Fruit fly (Drosophila melanogaster) whole organism, embryonic: ENCODE results near the gene DEF8.
A peak's percentile ranks its signal among the peaks of the same experiment; 100 is the strongest.

ENCODE experiments used
- Atf6 ChIP-seq: fragments of 200-800 bp; sonication (Bioruptor generic); IDR thresholded peaks from 2 replicates; pipeline ENCODE4 v1.3.6; 2022; ENCODE audit warnings: missing biosample characterization, missing genetic modification characterization
- CG10321 ChIP-seq: fragments of 200-800 bp; sonication (Bioruptor generic); IDR thresholded peaks from 2 replicates; pipeline ENCODE4 v1.3.6; 2022; ENCODE audit warnings: missing biosample characterization, missing genetic modification characterization
- CG10366 ChIP-seq: fragments of 200-800 bp; sonication (Bioruptor generic); IDR thresholded peaks from 2 replicates; pipeline ENCODE4 v1.3.6; 2022; ENCODE audit warnings: missing biosample characterization, missing genetic modification characterization
- CG11085 ChIP-seq: fragments of 200-800 bp; sonication (Bioruptor generic); IDR thresholded peaks from 2 replicates; pipeline ENCODE4 v1.3.6; 2022; ENCODE audit warnings: missing biosample characterization, missing genetic modification characterization
- CG12219 ChIP-seq: fragments of 200-800 bp; sonication (Bioruptor generic); optimal IDR thresholded peaks from 3 replicates; lab custom pipeline; 2018; ENCODE audit warnings: missing biosample characterization, mild to moderate bottlenecking, missing genetic modification characterization
- CG14050 ChIP-seq: fragments of 200-800 bp; sonication (Bioruptor generic); IDR thresholded peaks from 3 replicates; pipeline ENCODE4 v1.3.6; 2022; ENCODE audit warnings: missing biosample characterization, missing genetic modification characterization
- CG16815 ChIP-seq: fragments of 200-800 bp; sonication (Bioruptor generic); optimal IDR thresholded peaks from 3 replicates; lab custom pipeline; 2017; ENCODE audit warnings: missing biosample characterization, mild to moderate bottlenecking, missing genetic modification characterization
- CG18262 ChIP-seq: fragments of 200-800 bp; optimal IDR thresholded peaks from 3 replicates; lab custom pipeline; 2019; ENCODE audit warnings: missing biosample characterization, mild to moderate bottlenecking, missing genetic modification characterization, moderate library complexity
- CG2116 ChIP-seq: fragments of 200-800 bp; sonication (Bioruptor generic); optimal IDR thresholded peaks from 3 replicates; lab custom pipeline; 2018; ENCODE audit warnings: missing biosample characterization, mild to moderate bottlenecking, missing genetic modification characterization
- CG30403 ChIP-seq: fragments of 200-800 bp; sonication (Bioruptor generic); optimal IDR thresholded peaks from 3 replicates; lab custom pipeline; 2016; ENCODE audit warnings: missing biosample characterization, missing genetic modification characterization
- CG31441 ChIP-seq: fragments of 200-800 bp; sonication (Bioruptor generic); IDR thresholded peaks from 2 replicates; pipeline ENCODE4 v1.3.6; 2022; ENCODE audit warnings: missing biosample characterization, missing genetic modification characterization
- CG34376 ChIP-seq: fragments of 200-800 bp; sonication (Bioruptor generic); optimal IDR thresholded peaks from 2 replicates; lab custom pipeline; 2018; ENCODE audit warnings: missing biosample characterization, mild to moderate bottlenecking, missing genetic modification characterization
- CG42726 ChIP-seq: fragments of 200-800 bp; sonication (Bioruptor generic); IDR thresholded peaks from 2 replicates; pipeline ENCODE4 v1.3.6; 2022; ENCODE audit warnings: missing biosample characterization, missing genetic modification characterization; ENCODE audit not compliant: partially characterized antibody
- CG4282 ChIP-seq: fragments of 200-800 bp; sonication (Bioruptor generic); optimal IDR thresholded peaks from 2 replicates; lab custom pipeline; 2016; ENCODE audit warnings: missing biosample characterization, missing genetic modification characterization
- CG4730 ChIP-seq: fragments of 200-800 bp; sonication (Bioruptor generic); IDR thresholded peaks from 2 replicates; pipeline ENCODE4 v1.3.6; 2022; ENCODE audit warnings: missing biosample characterization, missing genetic modification characterization
- CG6689 ChIP-seq: fragments of 200-800 bp; sonication (Bioruptor generic); IDR thresholded peaks from 2 replicates; pipeline ENCODE4 v1.3.6; 2022; ENCODE audit warnings: missing biosample characterization, missing genetic modification characterization
- CG6854 ChIP-seq: fragments of 200-800 bp; sonication (Bioruptor generic); optimal IDR thresholded peaks from 3 replicates; lab custom pipeline; 2017; ENCODE audit warnings: missing biosample characterization, mild to moderate bottlenecking, missing genetic modification characterization
- CG7271 ChIP-seq: fragments of 200-800 bp; sonication (Bioruptor generic); optimal IDR thresholded peaks from 2 replicates; lab custom pipeline; 2018; ENCODE audit warnings: missing biosample characterization, mild to moderate bottlenecking, missing genetic modification characterization, moderate library complexity
- CG9215 ChIP-seq: fragments of 200-800 bp; sonication (Bioruptor generic); IDR thresholded peaks from 2 replicates; pipeline ENCODE4 v1.3.6; 2022; ENCODE audit warnings: missing biosample characterization, missing genetic modification characterization
- CG9437 ChIP-seq: fragments of 200-800 bp; sonication (Bioruptor generic); optimal IDR thresholded peaks from 2 replicates; lab custom pipeline; 2018; ENCODE audit warnings: missing biosample characterization, mild to moderate bottlenecking, missing genetic modification characterization
- CG9727 ChIP-seq: fragments of 200-800 bp; sonication (Bioruptor generic); optimal IDR thresholded peaks from 3 replicates; lab custom pipeline; 2017; ENCODE audit warnings: missing biosample characterization, mild to moderate bottlenecking, missing genetic modification characterization
- Chrac-16 ChIP-seq: fragments of 200-800 bp; sonication (Bioruptor generic); optimal IDR thresholded peaks from 3 replicates; lab custom pipeline; 2016; ENCODE audit warnings: missing biosample characterization, missing genetic modification characterization
- Dip2 ChIP-seq: fragments of 200-800 bp; sonication (Bioruptor generic); IDR thresholded peaks from 2 replicates; pipeline ENCODE4 v1.3.6; 2022; ENCODE audit warnings: missing biosample characterization, missing genetic modification characterization
- Dref ChIP-seq: fragments of 200-800 bp; sonication (Bioruptor generic); IDR thresholded peaks from 2 replicates; pipeline ENCODE4 v1.3.6; 2022; ENCODE audit warnings: missing biosample characterization, missing genetic modification characterization
- Eip74EF ChIP-seq, 2 experiments: fragments of 200-800 bp in 1 of 2; fragments of >200 bp in 1 of 2; sonication (Bioruptor generic) in 1 of 2; optimal IDR thresholded peaks; 2 replicates each; lab custom pipeline; 2017 to 2019; ENCODE audit warnings: missing biosample characterization in 2 of 2, missing genetic modification characterization in 2 of 2, mild to moderate bottlenecking in 1 of 2, moderate library complexity in 1 of 2
- Elba2 ChIP-seq: fragments of 200-800 bp; sonication (Bioruptor generic); optimal IDR thresholded peaks from 3 replicates; lab custom pipeline; 2016; ENCODE audit warnings: missing biosample characterization, missing genetic modification characterization
- Fer1 ChIP-seq: fragments of 200-800 bp; sonication (Bioruptor generic); optimal IDR thresholded peaks from 2 replicates; lab custom pipeline; 2017; ENCODE audit warnings: missing biosample characterization, mild to moderate bottlenecking, missing genetic modification characterization
- Jarid2 ChIP-seq: fragments of 200-800 bp; sonication (Bioruptor generic); optimal IDR thresholded peaks from 3 replicates; lab custom pipeline; 2017; ENCODE audit warnings: mild to moderate bottlenecking, missing biosample characterization, missing genetic modification reagents, missing genetic modification characterization
- Kr ChIP-seq: fragments of 200-800 bp; sonication (Bioruptor generic); optimal IDR thresholded peaks from 2 replicates; lab custom pipeline; 2017; ENCODE audit warnings: missing biosample characterization, mild to moderate bottlenecking, missing genetic modification characterization
- Oaz ChIP-seq: fragments of 200-800 bp; sonication (Bioruptor generic); IDR thresholded peaks from 2 replicates; pipeline ENCODE4 v1.3.6; 2022; ENCODE audit warnings: missing biosample characterization, missing genetic modification characterization
- Xbp1 ChIP-seq: fragments of 200-800 bp; sonication (Bioruptor generic); optimal IDR thresholded peaks from 3 replicates; lab custom pipeline; 2016; ENCODE audit warnings: missing biosample characterization, mild to moderate bottlenecking, missing genetic modification characterization
- aop ChIP-seq: fragments of 200-800 bp; sonication (Bioruptor generic); IDR thresholded peaks from 2 replicates; pipeline ENCODE4 v1.3.6; 2022; ENCODE audit warnings: missing biosample characterization, missing genetic modification characterization
- ara ChIP-seq: fragments of 200-800 bp; sonication (Bioruptor generic); IDR thresholded peaks from 2 replicates; pipeline ENCODE4 v1.3.6; 2022; ENCODE audit warnings: missing biosample characterization, missing genetic modification characterization
- bsh ChIP-seq, 2 experiments: fragments of 200-800 bp; sonication (Bioruptor generic); optimal IDR thresholded peaks; 2 replicates each; lab custom pipeline; 2017 to 2018; ENCODE audit warnings: mild to moderate bottlenecking in 2 of 2, missing biosample characterization in 2 of 2, missing genetic modification characterization in 2 of 2, moderate library complexity in 1 of 2
- cato ChIP-seq: fragments of 200-800 bp; sonication (Bioruptor generic); optimal IDR thresholded peaks from 2 replicates; lab custom pipeline; 2016; ENCODE audit warnings: missing biosample characterization, missing genetic modification characterization, borderline replicate concordance
- crol ChIP-seq: fragments of 200-800 bp; sonication (Bioruptor generic); IDR thresholded peaks from 2 replicates; pipeline ENCODE4 v1.3.6; 2022; ENCODE audit warnings: missing biosample characterization, missing genetic modification characterization
- dmrt99B ChIP-seq: fragments of 200-800 bp; sonication (Bioruptor generic); optimal IDR thresholded peaks from 2 replicates; lab custom pipeline; 2018; ENCODE audit warnings: missing biosample characterization, mild to moderate bottlenecking, missing genetic modification characterization, moderate library complexity
- gcm2 ChIP-seq: fragments of 200-800 bp; sonication (Bioruptor generic); optimal IDR thresholded peaks from 2 replicates; lab custom pipeline; 2016; ENCODE audit warnings: missing biosample characterization, missing genetic modification characterization
- gem ChIP-seq: fragments of 200-800 bp; sonication (Bioruptor generic); optimal IDR thresholded peaks from 2 replicates; lab custom pipeline; 2019; ENCODE audit warnings: missing biosample characterization, mild to moderate bottlenecking, missing genetic modification characterization, moderate library complexity
- jigr1 ChIP-seq: fragments of 200-800 bp; sonication (Bioruptor generic); IDR thresholded peaks from 3 replicates; pipeline ENCODE4 v1.3.6; 2022; ENCODE audit warnings: missing biosample characterization, missing genetic modification characterization
- kah ChIP-seq: fragments of 200-800 bp; sonication (Bioruptor generic); optimal IDR thresholded peaks from 2 replicates; lab custom pipeline; 2018; ENCODE audit warnings: missing biosample characterization, mild to moderate bottlenecking, missing genetic modification characterization
- luna ChIP-seq: fragments of 200-800 bp; sonication (Bioruptor generic); optimal IDR thresholded peaks from 2 replicates; lab custom pipeline; 2016; ENCODE audit warnings: missing biosample characterization, missing genetic modification characterization
- mam ChIP-seq: fragments of 200-800 bp; sonication (Bioruptor generic); optimal IDR thresholded peaks from 3 replicates; lab custom pipeline; 2016; ENCODE audit warnings: missing biosample characterization, missing genetic modification characterization
- pros ChIP-seq: fragments of 200-800 bp; sonication (Bioruptor generic); optimal IDR thresholded peaks from 3 replicates; lab custom pipeline; 2019; ENCODE audit warnings: missing biosample characterization, mild to moderate bottlenecking, missing genetic modification characterization, moderate library complexity
- rib ChIP-seq: fragments of 200-800 bp; sonication (Bioruptor generic); IDR thresholded peaks from 2 replicates; pipeline ENCODE4 v1.3.6; 2022; ENCODE audit warnings: missing biosample characterization, missing genetic modification characterization
- salm ChIP-seq: fragments of 200-800 bp; sonication (Bioruptor generic); optimal IDR thresholded peaks from 2 replicates; lab custom pipeline; 2018; ENCODE audit warnings: missing biosample characterization, mild to moderate bottlenecking, missing genetic modification characterization
- sna ChIP-seq: fragments of 200-800 bp; sonication (Bioruptor generic); IDR thresholded peaks from 2 replicates; pipeline ENCODE4 v1.3.6; 2022; ENCODE audit warnings: missing biosample characterization, missing genetic modification characterization; ENCODE audit not compliant: partially characterized antibody
- sr ChIP-seq: fragments of 200-800 bp; sonication (Bioruptor generic); IDR thresholded peaks from 3 replicates; pipeline ENCODE4 v1.3.6; 2022; ENCODE audit warnings: missing biosample characterization, missing genetic modification characterization
- tio ChIP-seq: fragments of 200-800 bp; sonication (Bioruptor generic); optimal IDR thresholded peaks from 2 replicates; lab custom pipeline; 2017; ENCODE audit warnings: missing biosample characterization, missing genetic modification characterization, inconsistent platforms
- vvl ChIP-seq: fragments of 200-800 bp; sonication (Bioruptor generic); IDR thresholded peaks from 2 replicates; pipeline ENCODE4 v1.3.6; 2022; ENCODE audit warnings: missing biosample characterization, missing genetic modification characterization
- zf30C ChIP-seq: fragments of 200-800 bp; sonication (Bioruptor generic); optimal IDR thresholded peaks from 3 replicates; lab custom pipeline; 2018; ENCODE audit warnings: missing biosample characterization, mild to moderate bottlenecking, missing genetic modification characterization

DEF8 gene

DNA sequence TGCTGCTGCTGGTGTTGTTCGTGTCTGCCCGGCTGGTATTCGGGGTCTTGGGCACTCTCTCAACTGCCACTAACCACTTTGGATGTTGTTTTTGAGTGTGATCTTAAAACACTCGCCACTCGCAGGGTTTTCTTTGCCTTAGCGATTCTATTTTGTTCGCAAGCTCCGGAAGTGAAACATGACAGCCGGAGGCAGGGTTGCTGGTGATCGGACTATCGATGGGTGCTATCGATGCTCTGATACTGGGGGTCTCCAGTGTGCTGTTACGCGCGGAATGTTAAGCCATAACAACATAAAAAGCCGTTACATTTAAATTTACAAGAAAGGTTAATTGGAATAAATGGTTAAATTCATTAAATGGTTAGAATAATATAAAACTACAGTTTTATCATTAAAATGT lies 7.0 kb upstream of the DEF8 start, which contains the start of gene yps (continued):
- TF ChIP-seq CG9727 (GFP tag; lab: Kevin White, UChicago) (peak; percentile 97), CG16815 (peak; percentile 55), CG4282 (GFP tag; lab: Kevin White, UChicago) (peak; percentile 90), mam (GFP tag; lab: Kevin White, UChicago) (peak; percentile 77), salm (tag; lab: Kevin White, UChicago) (peak; percentile 86), CG12219 (GFP tag; lab: Kevin White, UChicago) (peak; percentile 94), CG11085 (GFP tag; lab: Robert Waterston, UW) (peak; percentile 90), aop (peak; percentile 42; the same call in 1 of the 2 replicates), Kr (GFP tag; lab: Kevin White, UChicago) (peak; percentile 80), CG31441 (GFP tag; lab: Robert Waterston, UW) (peak; percentile 89), crol (GFP tag; lab: Robert Waterston, UW) (peak; percentile 39; the same call in 1 of the 2 replicates), jigr1 (GFP tag; lab: Robert Waterston, UW) (no peak), CG6689 (peak; percentile 77), cato (GFP tag; lab: Kevin White, UChicago) (peak; percentile 87), Xbp1 (peak; percentile 91), CG7271 (tag; lab: Kevin White, UChicago) (peak; percentile 98), CG4730 (GFP tag; lab: Robert Waterston, UW) (peak; percentile 69), CG18262 (tag; lab: Kevin White, UChicago) (peak; percentile 86), CG10366 (GFP tag; lab: Robert Waterston, UW) (peak; percentile 86), kah (peak; percentile 94), CG30403 (peak; percentile 88), Dip2 (no peak), CG14050 (GFP tag; lab: Robert Waterston, UW) (peak; percentile 87), gem (peak; percentile 76), gcm2 (GFP tag; lab: Kevin White, UChicago) (peak; percentile 72), CG34376 (peak; percentile 99), luna (GFP tag; lab: Kevin White, UChicago) (peak; percentile 88), rib (GFP tag; lab: Robert Waterston, UW) (peak; percentile 66; the same call in 1 of the 2 replicates), sr (peak; percentile 96), tio (GFP tag; lab: Kevin White, UChicago) (no peak), Elba2 (GFP tag; lab: Kevin White, UChicago) (no peak), CG9437 (GFP tag; lab: Kevin White, UChicago) (peak; percentile 78), Eip74EF (GFP tag; optimal IDR thresholded peaks at IDR 0.05; lab: Kevin White, UChicago) (peak in 1 of 2 experiments; percentile 70), ara (GFP tag; lab: Robert Waterston, UW) (peak; percentile 86), CG9215 (GFP tag; lab: Robert Waterston, UW) (peak; percentile 32; the same call in 1 of the 2 replicates), CG6854 (peak; percentile 93), vvl (GFP tag; lab: Robert Waterston, UW) (peak; percentile 97), bsh (GFP tag; optimal IDR thresholded peaks at IDR 0.05; lab: Kevin White, UChicago) (peak; percentile 58 to 88), Atf6 (GFP tag; lab: Robert Waterston, UW) (peak; percentile 90), Dref (GFP tag; lab: Robert Waterston, UW) (peak; percentile 94), zf30C (peak; percentile 71), CG10321 (GFP tag; lab: Robert Waterston, UW) (peak; percentile 82), CG42726 (GFP tag; lab: Robert Waterston, UW) (peak; percentile 51; the same call in 1 of the 2 replicates), Chrac-16 (GFP tag; lab: Kevin White, UChicago) (peak; percentile 64), Oaz (GFP tag; lab: Robert Waterston, UW) (peak; percentile 72), CG2116 (GFP tag; lab: Kevin White, UChicago) (peak; percentile 99), sna (GFP tag; lab: Robert Waterston, UW) (peak; percentile 29; the same call in 1 of the 2 replicates), pros (GFP tag; lab: Kevin White, UChicago) (peak; percentile 24), Jarid2 (GFP tag; lab: Kevin White, UChicago) (peak; percentile 85), dmrt99B (tag; lab: Kevin White, UChicago) (peak; percentile 81), Fer1 (peak; percentile 98)
